Fruit fly (Drosophila melanogaster) whole organism, embryonic: ENCODE measurements around the gene CG5618.

Experiments used
- Ada2b ChIP-seq: fragments of 200-800 bp; sonication (Bioruptor generic); IDR thresholded peaks from 2 replicates; pipeline ENCODE4 v1.3.6; 2022; ENCODE audit warnings: missing biosample characterization, missing genetic modification characterization
- Aef1 ChIP-seq: fragments of 200-800 bp; sonication (Bioruptor generic); IDR thresholded peaks from 3 replicates; pipeline ENCODE4 v1.3.6; 2022; ENCODE audit warnings: missing biosample characterization, missing genetic modification characterization
- Atf6 ChIP-seq: fragments of 200-800 bp; sonication (Bioruptor generic); IDR thresholded peaks from 2 replicates; pipeline ENCODE4 v1.3.6; 2022; ENCODE audit warnings: missing biosample characterization, missing genetic modification characterization
- C15 ChIP-seq: fragments of 200-800 bp; sonication (Bioruptor generic); IDR thresholded peaks from 3 replicates; pipeline ENCODE4 v1.3.6; 2022; ENCODE audit warnings: missing biosample characterization, missing genetic modification characterization
- CG1024 ChIP-seq: fragments of 200-800 bp; sonication (Bioruptor generic); IDR thresholded peaks from 2 replicates; pipeline ENCODE4 v1.3.6; 2022; ENCODE audit warnings: missing biosample characterization, missing genetic modification characterization
- CG10431 ChIP-seq: fragments of 200-800 bp; sonication (Bioruptor generic); optimal IDR thresholded peaks from 3 replicates; lab custom pipeline; 2018; ENCODE audit warnings: missing biosample characterization, mild to moderate bottlenecking, missing genetic modification characterization
- CG10462 ChIP-seq: fragments of 200-800 bp; sonication (Bioruptor generic); optimal IDR thresholded peaks from 2 replicates; lab custom pipeline; 2016; ENCODE audit warnings: missing biosample characterization, missing genetic modification characterization
- CG11723 ChIP-seq: fragments of 200-800 bp; sonication (Bioruptor generic); optimal IDR thresholded peaks from 2 replicates; lab custom pipeline; 2017; ENCODE audit warnings: missing biosample characterization, mild to moderate bottlenecking, missing genetic modification characterization
- CG13894 ChIP-seq: fragments of 200-800 bp; sonication (Bioruptor generic); optimal IDR thresholded peaks from 3 replicates; lab custom pipeline; 2018; ENCODE audit warnings: missing biosample characterization, mild to moderate bottlenecking, missing genetic modification characterization, moderate library complexity
- CG16863 ChIP-seq: fragments of 200-800 bp; sonication (Bioruptor generic); optimal IDR thresholded peaks from 3 replicates; lab custom pipeline; 2016; ENCODE audit warnings: missing biosample characterization, missing genetic modification characterization
- CG17612 ChIP-seq: fragments of 200-800 bp; sonication (Bioruptor generic); IDR thresholded peaks from 2 replicates; pipeline ENCODE4 v1.3.6; 2022; ENCODE audit warnings: missing biosample characterization, missing genetic modification characterization
- CG17829 ChIP-seq: fragments of 200-800 bp; optimal IDR thresholded peaks from 2 replicates; lab custom pipeline; 2019; ENCODE audit warnings: missing biosample characterization, mild to moderate bottlenecking, missing genetic modification characterization, moderate library complexity
- CG18764 ChIP-seq: fragments of 200-800 bp; sonication (Bioruptor generic); optimal IDR thresholded peaks from 3 replicates; lab custom pipeline; 2016; ENCODE audit warnings: missing biosample characterization, missing genetic modification characterization
- CG2202 ChIP-seq: fragments of 200-800 bp; sonication (Bioruptor generic); optimal IDR thresholded peaks from 2 replicates; lab custom pipeline; 2018; ENCODE audit warnings: missing biosample characterization, mild to moderate bottlenecking, missing genetic modification characterization
- CG30403 ChIP-seq: fragments of 200-800 bp; sonication (Bioruptor generic); optimal IDR thresholded peaks from 3 replicates; lab custom pipeline; 2016; ENCODE audit warnings: missing biosample characterization, missing genetic modification characterization
- CG3847 ChIP-seq: fragments of 200-800 bp; sonication (Bioruptor generic); IDR thresholded peaks from 2 replicates; pipeline ENCODE4 v1.3.6; 2022; ENCODE audit warnings: missing biosample characterization, missing genetic modification characterization
- CG4617 ChIP-seq: fragments of 200-800 bp; sonication (Bioruptor generic); optimal IDR thresholded peaks from 3 replicates; lab custom pipeline; 2016; ENCODE audit warnings: missing biosample characterization, missing genetic modification characterization, borderline replicate concordance
- CG4730 ChIP-seq: fragments of 200-800 bp; sonication (Bioruptor generic); IDR thresholded peaks from 2 replicates; pipeline ENCODE4 v1.3.6; 2022; ENCODE audit warnings: missing biosample characterization, missing genetic modification characterization
- CG4854 ChIP-seq: fragments of 200-800 bp; sonication (Bioruptor generic); optimal IDR thresholded peaks from 2 replicates; lab custom pipeline; 2016; ENCODE audit warnings: missing biosample characterization, missing genetic modification characterization, inconsistent platforms
- CG6791 ChIP-seq: fragments of 200-800 bp; sonication (Bioruptor generic); IDR thresholded peaks from 3 replicates; pipeline ENCODE4 v1.3.6; 2022; ENCODE audit warnings: missing biosample characterization, missing genetic modification characterization; ENCODE audit not compliant: partially characterized antibody
- CG6813 ChIP-seq: fragments of 200-800 bp; sonication (Bioruptor generic); optimal IDR thresholded peaks from 2 replicates; lab custom pipeline; 2017; ENCODE audit warnings: missing biosample characterization, missing genetic modification characterization, mild to moderate bottlenecking, moderate library complexity, missing genetic modification reagents
- CG7271 ChIP-seq: fragments of 200-800 bp; sonication (Bioruptor generic); optimal IDR thresholded peaks from 2 replicates; lab custom pipeline; 2018; ENCODE audit warnings: missing biosample characterization, mild to moderate bottlenecking, missing genetic modification characterization, moderate library complexity
- CG7372 ChIP-seq: fragments of 200-800 bp; sonication (Bioruptor generic); IDR thresholded peaks from 2 replicates; pipeline ENCODE4 v1.3.6; 2022; ENCODE audit warnings: missing biosample characterization, missing genetic modification characterization
- CG8290 ChIP-seq, 3 experiments: fragments of 200-800 bp; sonication (Bioruptor generic); optimal IDR thresholded peaks; 2 replicates each; lab custom pipeline; 2016 to 2019; ENCODE audit warnings: missing biosample characterization in 3 of 3, missing genetic modification characterization in 3 of 3, mild to moderate bottlenecking in 2 of 3, moderate library complexity in 1 of 3
- CG8944 ChIP-seq: fragments of 200-800 bp; sonication (Bioruptor generic); optimal IDR thresholded peaks from 3 replicates; lab custom pipeline; 2016; ENCODE audit warnings: missing biosample characterization, missing genetic modification characterization
- D19B ChIP-seq: fragments of 200-800 bp; sonication (Bioruptor generic); optimal IDR thresholded peaks from 2 replicates; lab custom pipeline; 2017; ENCODE audit warnings: missing biosample characterization, mild to moderate bottlenecking, missing genetic modification characterization
- Dref ChIP-seq: fragments of 200-800 bp; sonication (Bioruptor generic); IDR thresholded peaks from 2 replicates; pipeline ENCODE4 v1.3.6; 2022; ENCODE audit warnings: missing biosample characterization, missing genetic modification characterization
- Fer3 ChIP-seq: fragments of 200-800 bp; sonication (Bioruptor generic); optimal IDR thresholded peaks from 2 replicates; lab custom pipeline; 2018; ENCODE audit warnings: missing biosample characterization, mild to moderate bottlenecking, missing genetic modification characterization, moderate library complexity
- HmgZ ChIP-seq: fragments of 200-800 bp; sonication (Bioruptor generic); optimal IDR thresholded peaks from 2 replicates; lab custom pipeline; 2018; ENCODE audit warnings: missing biosample characterization, mild to moderate bottlenecking, missing genetic modification characterization
- MESR4 ChIP-seq: fragments of 200-800 bp; sonication (Bioruptor generic); optimal IDR thresholded peaks from 2 replicates; lab custom pipeline; 2018; ENCODE audit warnings: missing biosample characterization, mild to moderate bottlenecking, missing genetic modification characterization, moderate library complexity
- NC2β ChIP-seq: fragments of 200-800 bp; sonication (Bioruptor generic); optimal IDR thresholded peaks from 2 replicates; lab custom pipeline; 2016; ENCODE audit warnings: missing biosample characterization, missing genetic modification characterization
- Usf ChIP-seq: fragments of 200-800 bp; sonication (Bioruptor generic); optimal IDR thresholded peaks from 2 replicates; lab custom pipeline; 2017; ENCODE audit warnings: missing genotype, missing biosample characterization, missing genetic modification characterization
- cad ChIP-seq: fragments of >200 bp; optimal IDR thresholded peaks from 2 replicates; lab custom pipeline; 2017; ENCODE audit warnings: missing biosample characterization, missing genetic modification characterization
- cas ChIP-seq: fragments of 200-800 bp; sonication (Bioruptor generic); IDR thresholded peaks from 2 replicates; pipeline ENCODE4 v1.3.6; 2022; ENCODE audit warnings: missing biosample characterization, missing genetic modification characterization
- crp ChIP-seq, 2 experiments: fragments of 200-800 bp; sonication (Bioruptor generic); optimal IDR thresholded peaks; 2 replicates in 1 of 2; 3 replicates in 1 of 2; lab custom pipeline; 2017; ENCODE audit warnings: missing biosample characterization in 2 of 2, missing genetic modification characterization in 2 of 2, mild to moderate bottlenecking in 1 of 2, moderate library complexity in 1 of 2
- dm ChIP-seq: fragments of 200-800 bp; sonication (Bioruptor generic); optimal IDR thresholded peaks from 3 replicates; lab custom pipeline; 2016; ENCODE audit warnings: missing biosample characterization, missing genetic modification characterization
- eve ChIP-seq, 2 experiments: fragments of >200 bp; optimal IDR thresholded peaks; 2 replicates each; lab custom pipeline; 2017; ENCODE audit warnings: missing biosample characterization in 2 of 2, missing genetic modification characterization in 2 of 2
- grn ChIP-seq: fragments of 200-800 bp; sonication (Bioruptor generic); optimal IDR thresholded peaks from 3 replicates; lab custom pipeline; 2017; ENCODE audit warnings: missing biosample characterization, missing genetic modification characterization
- gsb-n ChIP-seq: fragments of 200-800 bp; sonication (Bioruptor generic); optimal IDR thresholded peaks from 3 replicates; lab custom pipeline; 2018; ENCODE audit warnings: missing biosample characterization, mild to moderate bottlenecking, missing genetic modification characterization
- hth ChIP-seq: fragments of >200 bp; optimal IDR thresholded peaks from 2 replicates; lab custom pipeline; 2017; ENCODE audit warnings: inconsistent platforms
- otp ChIP-seq: fragments of 200-800 bp; sonication (Bioruptor generic); IDR thresholded peaks from 3 replicates; pipeline ENCODE4, ENCODE4 v1.3.6; 2022; ENCODE audit warnings: missing biosample characterization, missing genetic modification characterization
- ranshi ChIP-seq: fragments of 200-800 bp; sonication (Bioruptor generic); IDR thresholded peaks from 2 replicates; pipeline ENCODE4 v1.3.6; 2022; ENCODE audit warnings: missing biosample characterization, missing genetic modification characterization
- run ChIP-seq: fragments of 200-800 bp; sonication (Bioruptor generic); optimal IDR thresholded peaks from 3 replicates; lab custom pipeline; 2018; ENCODE audit warnings: missing biosample characterization, mild to moderate bottlenecking, missing genetic modification characterization
- sob ChIP-seq: fragments of 200-800 bp; sonication (Bioruptor generic); IDR thresholded peaks from 2 replicates; pipeline ENCODE4 v1.3.6; 2022; ENCODE audit warnings: missing biosample characterization, missing genetic modification characterization
- tup ChIP-seq: fragments of 200-800 bp; sonication (Bioruptor generic); optimal IDR thresholded peaks from 2 replicates; lab custom pipeline; 2016; ENCODE audit warnings: missing biosample characterization, mild to moderate bottlenecking, missing genetic modification characterization, moderate library complexity
- twi ChIP-seq: fragments of 200-800 bp; optimal IDR thresholded peaks from 2 replicates; lab custom pipeline; 2019; ENCODE audit warnings: missing biosample characterization, mild to moderate bottlenecking, missing genetic modification characterization, moderate library complexity
- vfl ChIP-seq: fragments of 200-800 bp; sonication (Bioruptor generic); optimal IDR thresholded peaks from 2 replicates; lab custom pipeline; 2016; ENCODE audit warnings: missing biosample characterization, missing genetic modification characterization
- wek ChIP-seq: fragments of 200-800 bp; sonication (Bioruptor generic); optimal IDR thresholded peaks from 3 replicates; lab custom pipeline; 2018; ENCODE audit warnings: missing biosample characterization, mild to moderate bottlenecking, missing genetic modification characterization, moderate library complexity
- yki ChIP-seq: fragments of >200 bp; optimal IDR thresholded peaks from 3 replicates; lab custom pipeline; 2018

Gene CG5618

dm6 chr3L:20309758-20310733 lies 43.2 kb upstream of the CG5618 start (continued):
- TF ChIP-seq wek (GFP tag; lab: Kevin White, UChicago) = no peak
- TF ChIP-seq cad (GFP tag; lab: Kevin White, UChicago) = no peak
- TF ChIP-seq CG30403 (GFP tag; lab: Kevin White, UChicago) = peak; percentile 54
- peak; percentile 7 for TF ChIP-seq Fer3 (tag; lab: Kevin White, UChicago)
- TF ChIP-seq CG4730 (GFP tag; lab: Robert Waterston, UW) = no peak
- peak; percentile 71 for TF ChIP-seq CG17829 (tag; lab: Kevin White, UChicago)
- peak; percentile 44 for TF ChIP-seq CG16863
- TF ChIP-seq sob = peak; percentile 81
- peak; percentile 89 for TF ChIP-seq CG6791 (GFP tag; lab: Robert Waterston, UW)
- TF ChIP-seq tup (GFP tag; lab: Kevin White, UChicago) = no peak
- no peak for TF ChIP-seq CG6813 (GFP tag; lab: Kevin White, UChicago)
- no peak for TF ChIP-seq CG7372 (GFP tag; lab: Robert Waterston, UW)
- no peak for TF ChIP-seq Usf
- TF ChIP-seq MESR4 (GFP tag; lab: Kevin White, UChicago) = peak; percentile 31
- no peak for TF ChIP-seq CG10431 (GFP tag; lab: Kevin White, UChicago)
- peak; percentile 20 for TF ChIP-seq CG18764 (GFP tag; lab: Kevin White, UChicago)
- TF ChIP-seq Aef1 (GFP tag; lab: Robert Waterston, UW) = 0 out of 3 replicates have a peak, but pooled peaks have one; percentile 31
- no peak for TF ChIP-seq twi (tag; lab: Kevin White, UChicago)
- no peak for TF ChIP-seq yki
- no peak for TF ChIP-seq gsb-n (tag; lab: Kevin White, UChicago)
- TF ChIP-seq vfl (GFP tag; lab: Kevin White, UChicago) = peak; percentile 55
- TF ChIP-seq Ada2b = 0 out of 2 replicates have a peak, but pooled peaks have one; percentile 13
- TF ChIP-seq cas (GFP tag; lab: Robert Waterston, UW) = 0 out of 2 replicates have a peak, but pooled peaks have one; percentile 22
- no peak for TF ChIP-seq CG7271 (tag; lab: Kevin White, UChicago)
- peak; percentile 26 for TF ChIP-seq CG13894 (tag; lab: Kevin White, UChicago)
- no peak for TF ChIP-seq hth
- TF ChIP-seq otp (GFP tag; lab: Robert Waterston, UW) = no peak
- no peak for TF ChIP-seq grn (GFP tag; lab: Kevin White, UChicago)
- TF ChIP-seq CG3847 = peak; percentile 89
- peak; percentile 30 for TF ChIP-seq dm
- no peak for TF ChIP-seq C15 (GFP tag; lab: Robert Waterston, UW)
- peak; percentile 58 for TF ChIP-seq CG8944 (GFP tag; lab: Kevin White, UChicago)
- TF ChIP-seq D19B = no peak
- TF ChIP-seq CG4617 (GFP tag; lab: Kevin White, UChicago) = peak; percentile 28
- TF ChIP-seq crp (GFP tag; optimal IDR thresholded peaks at IDR 0.05; lab: Kevin White, UChicago) = peak in 1 of 2 experiments; percentile 46
- TF ChIP-seq Dref (GFP tag; lab: Robert Waterston, UW) = peak; percentile 52
- no peak for TF ChIP-seq eve (GFP tag; optimal IDR thresholded peaks at IDR 0.05; lab: Kevin White, UChicago)
- TF ChIP-seq NC2β = peak; percentile 25
- no peak for TF ChIP-seq CG1024 (GFP tag; lab: Robert Waterston, UW)
- TF ChIP-seq CG17612 (GFP tag; lab: Robert Waterston, UW) = no peak
- TF ChIP-seq CG10462 = no peak
- TF ChIP-seq CG11723 (GFP tag; lab: Kevin White, UChicago) = no peak
- no peak for TF ChIP-seq run (tag; lab: Kevin White, UChicago)
- TF ChIP-seq HmgZ (tag; lab: Kevin White, UChicago) = peak; percentile 87
- TF ChIP-seq CG2202 (tag; lab: Kevin White, UChicago) = no peak
- TF ChIP-seq Atf6 (GFP tag; lab: Robert Waterston, UW) = no peak
- no peak for TF ChIP-seq CG8290 (GFP tag; optimal IDR thresholded peaks at IDR 0.05; lab: Kevin White, UChicago)
- TF ChIP-seq CG8290 (tag; optimal IDR thresholded peaks at IDR 0.05; lab: Kevin White, UChicago) = peak in 1 of 2 experiments; percentile 75
- no peak for TF ChIP-seq ranshi (GFP tag; lab: Robert Waterston, UW)
- TF ChIP-seq CG4854 (GFP tag; lab: Kevin White, UChicago) = peak; percentile 38
